Fruit fly (Drosophila melanogaster): Measurements from ENCODE around the gene CG5418.

dm6 chr2L:12434535-12434938 lies 18.5 kb downstream of the CG5418 start, which contains the start of gene SC35:
- TF ChIP-seq CG8301 (tag; optimal IDR thresholded peaks at IDR 0.05) (no peak), EcR (GFP tag; optimal IDR thresholded peaks at IDR 0.05) (peak; percentile 54)
